Worm (Caenorhabditis elegans): Measurements from ENCODE around the gene F41E6.8.

F41E6.8 gene

ce11 chrV:8601420-8601819, at the start of gene F41E6.8:
Gene F41E6.8, minus strand, starts transcription at chrV:8601520.
- no peak for TF ChIP-seq mdl-1 (tag; optimal IDR thresholded peaks at IDR 0.05)
- no peak for TF ChIP-seq ceh-28 (tag; optimal IDR thresholded peaks at IDR 0.05)
- no peak for TF ChIP-seq zag-1 (tag; optimal IDR thresholded peaks at IDR 0.05)
- TF ChIP-seq lin-39 (tag; optimal IDR thresholded peaks at IDR 0.05), result no peak
- TF ChIP-seq skn-1 (tag; optimal IDR thresholded peaks at IDR 0.05), result no peak
- no peak for TF ChIP-seq snpc-4 (tag; optimal IDR thresholded peaks at IDR 0.05)

ce11 chrV:8650365-8650764, 49.0 kb upstream of the F41E6.8 start:
- TF ChIP-seq egl-27 (tag; optimal IDR thresholded peaks at IDR 0.05) (no peak), ZK546.5 (tag; optimal IDR thresholded peaks at IDR 0.05) (no peak), unc-62 (GFP tag; optimal IDR thresholded peaks at IDR 0.05) (no peak), ceh-82 (tag; optimal IDR thresholded peaks at IDR 0.05) (no peak), nhr-11 (tag; optimal IDR thresholded peaks at IDR 0.05) (no peak), nhr-25 (tag; optimal IDR thresholded peaks at IDR 0.05) (no peak), mml-1 (tag; optimal IDR thresholded peaks at IDR 0.05) (no peak), tbx-2 (tag; optimal IDR thresholded peaks at IDR 0.05) (no peak), ceh-16 (tag; optimal IDR thresholded peaks at IDR 0.05) (no peak), sea-2 (GFP tag; optimal IDR thresholded peaks at IDR 0.05) (no peak), fkh-2 (tag; optimal IDR thresholded peaks at IDR 0.05) (no peak), fkh-10 (GFP tag; optimal IDR thresholded peaks at IDR 0.05) (no peak), nhr-28 (tag; optimal IDR thresholded peaks at IDR 0.05) (no peak), nhr-12 (tag; optimal IDR thresholded peaks at IDR 0.05) (no peak), unc-39 (tag; optimal IDR thresholded peaks at IDR 0.05) (no peak), jun-1 (tag; optimal IDR thresholded peaks at IDR 0.05) (no peak), zag-1 (tag; optimal IDR thresholded peaks at IDR 0.05) (no peak), pha-4 (tag; optimal IDR thresholded peaks at IDR 0.05) (no peak)

- TF ChIP-seq ceh-82 (tag; optimal IDR thresholded peaks at IDR 0.05), result no peak
- peak; percentile 42 for TF ChIP-seq pha-4 (tag; optimal IDR thresholded peaks at IDR 0.05)
- TF ChIP-seq pqm-1 (tag; optimal IDR thresholded peaks at IDR 0.05), result peak; percentile 99
- TF ChIP-seq elt-2 (tag; optimal IDR thresholded peaks at IDR 0.05), result peak; percentile 98
- no peak for TF ChIP-seq nhr-23 (tag; optimal IDR thresholded peaks at IDR 0.05)
- TF ChIP-seq ceh-9 (tag; optimal IDR thresholded peaks at IDR 0.05), result no peak
- no peak for TF ChIP-seq ceh-16 (tag; optimal IDR thresholded peaks at IDR 0.05)
- TF ChIP-seq jun-1 (tag; optimal IDR thresholded peaks at IDR 0.05), result peak; percentile 11
- no peak for TF ChIP-seq mdl-1 (tag; optimal IDR thresholded peaks at IDR 0.05)
- no peak for TF ChIP-seq fkh-2 (tag; optimal IDR thresholded peaks at IDR 0.05)
- no peak for TF ChIP-seq unc-62 (GFP tag; optimal IDR thresholded peaks at IDR 0.05)
- no peak for TF ChIP-seq ZK546.5 (tag; optimal IDR thresholded peaks at IDR 0.05)
- no peak for TF ChIP-seq nhr-28 (tag; optimal IDR thresholded peaks at IDR 0.05)
- TF ChIP-seq sea-2 (GFP tag; optimal IDR thresholded peaks at IDR 0.05), result no peak
Observed at ce11 chrV:8648251-8648650, 46.9 kb upstream of the F41E6.8 start.

- TF ChIP-seq pha-4 (tag; optimal IDR thresholded peaks at IDR 0.05), result no peak
- peak; percentile 17 for TF ChIP-seq elt-2 (tag; optimal IDR thresholded peaks at IDR 0.05)
- TF ChIP-seq zag-1 (tag; optimal IDR thresholded peaks at IDR 0.05), result no peak
- TF ChIP-seq nhr-43 (tag; optimal IDR thresholded peaks at IDR 0.05; ENCODE audit: poor library complexity, severe bottlenecking), result no peak
- TF ChIP-seq ZK546.5 (tag; optimal IDR thresholded peaks at IDR 0.05), result no peak
- TF ChIP-seq R02D3.7 (tag; optimal IDR thresholded peaks at IDR 0.05), result no peak
Observed at ce11 chrV:8643093-8643492, 41.8 kb upstream of the F41E6.8 start, which contains the start of gene asp-13. Gene asp-13, minus strand, starts transcription at chrV:8643193.

- TF ChIP-seq sea-2 (GFP tag; optimal IDR thresholded peaks at IDR 0.05) (no peak), nhr-43 (tag; optimal IDR thresholded peaks at IDR 0.05; ENCODE audit: poor library complexity, severe bottlenecking) (no peak), ztf-11 (tag; optimal IDR thresholded peaks at IDR 0.05) (no peak), nhr-28 (tag; optimal IDR thresholded peaks at IDR 0.05) (no peak), ama-1 (optimal IDR thresholded peaks at IDR 0.05) (no peak), nhr-11 (tag; optimal IDR thresholded peaks at IDR 0.05) (no peak), ceh-16 (tag; optimal IDR thresholded peaks at IDR 0.05) (no peak), mml-1 (tag; optimal IDR thresholded peaks at IDR 0.05) (no peak), unc-39 (tag; optimal IDR thresholded peaks at IDR 0.05) (no peak)
Observed at ce11 chrV:8641266-8641665, 39.9 kb upstream of the F41E6.8 start, which contains the start of gene F28A12.3. Gene F28A12.3, minus strand, starts transcription at chrV:8641366.

ce11 chrV:8637666-8638271, 36.4 kb upstream of the F41E6.8 start, which contains the start of the genes F28A12.10 and acd-4:
Gene F28A12.10, minus strand, starts transcription at chrV:8637766.
Gene acd-4, plus strand, starts transcription at chrV:8638221.
- TF ChIP-seq aly-2 (tag; optimal IDR thresholded peaks at IDR 0.05) (no peak), tbx-2 (tag; optimal IDR thresholded peaks at IDR 0.05) (no peak), ceh-9 (tag; optimal IDR thresholded peaks at IDR 0.05) (no peak), egl-5 (tag; optimal IDR thresholded peaks at IDR 0.05) (no peak), elt-2 (tag; optimal IDR thresholded peaks at IDR 0.05) (no peak), fkh-10 (GFP tag; optimal IDR thresholded peaks at IDR 0.05) (no peak), R02D3.7 (tag; optimal IDR thresholded peaks at IDR 0.05) (no peak)
